Fruit fly (Drosophila melanogaster) Kc167 (cell line): ENCODE measurements around the gene Mdh1.

Experiments
- Sin3A ChIP-seq: fragments of >200 bp; optimal IDR thresholded peaks from 2 replicates; lab custom pipeline; 2018; ENCODE audit warnings: missing external identifiers
- insv ChIP-seq: fragments of >200 bp; optimal IDR thresholded peaks from 3 replicates; lab custom pipeline; 2018; ENCODE audit warnings: missing external identifiers
- psq ChIP-seq: fragments of >200 bp; optimal IDR thresholded peaks from 2 replicates; lab custom pipeline; 2017; ENCODE audit warnings: missing external identifiers

DNA sequence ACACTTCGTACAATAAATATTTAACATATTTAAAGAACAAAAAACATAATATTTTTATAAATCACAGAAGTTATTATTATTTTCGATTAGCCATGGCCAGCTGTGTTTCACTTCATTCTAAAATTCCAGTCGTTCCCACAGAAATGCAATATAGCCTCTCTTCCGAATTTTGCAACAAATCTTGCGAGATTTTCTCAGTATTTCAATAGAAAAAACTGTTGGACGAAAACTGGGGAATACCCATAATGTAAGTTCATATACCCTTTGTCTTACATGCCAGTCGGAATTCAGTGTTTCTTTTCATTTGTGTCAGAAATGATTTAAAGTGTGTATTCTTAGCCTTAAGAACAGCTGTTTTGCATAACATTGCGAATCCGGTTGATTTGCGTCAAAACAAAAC lies 39.6 kb downstream of the Mdh1 start, which contains the start of the genes CtsL4 and ClpP:
- TF ChIP-seq psq (lab: Kevin White, UChicago) (no peak), Sin3A (lab: Kevin White, UChicago) (no peak), insv (lab: Kevin White, UChicago) (no peak)
